Worm (Caenorhabditis elegans) whole organism, L1 larva: ENCODE measurements around the gene K08E7.4.

Experiments used
- ama-1 ChIP-seq: fragments of 150-350 bp; optimal IDR thresholded peaks from 2 replicates; lab custom pipeline; 2014
- ceh-63 ChIP-seq: fragments of 200-800 bp; sonication (Bioruptor generic); optimal IDR thresholded peaks from 2 replicates; lab custom pipeline; 2018; ENCODE audit warnings: mild to moderate bottlenecking, missing genetic modification characterization, missing compliant biosample characterization
- lin-13 ChIP-seq: fragments of 150-350 bp; optimal IDR thresholded peaks from 2 replicates; lab custom pipeline; 2014; ENCODE audit warnings: missing biosample characterization, missing genetic modification reagents, missing genetic modification characterization
- lin-35 ChIP-seq, 2 experiments: fragments of 150-350 bp; optimal IDR thresholded peaks; 2 replicates each; lab custom pipeline; 2014; ENCODE audit warnings: missing biosample characterization in 2 of 2, missing genetic modification characterization in 2 of 2, missing genetic modification reagents in 2 of 2
- mab-9 ChIP-seq: fragments of 200-800 bp; sonication (Bioruptor generic); IDR thresholded peaks from 2 replicates; pipeline ENCODE4 v1.3.6; 2022; ENCODE audit warnings: missing genetic modification reagents, missing genetic modification characterization, missing compliant biosample characterization
- mep-1 ChIP-seq: fragments of 150-350 bp; optimal IDR thresholded peaks from 2 replicates; lab custom pipeline; 2014; ENCODE audit warnings: missing biosample characterization, missing genetic modification characterization
- nhr-12 ChIP-seq: sonication (generic microtip); optimal IDR thresholded peaks from 2 replicates; lab custom pipeline; 2017; ENCODE audit warnings: missing biosample characterization, missing genetic modification characterization
- rnt-1 ChIP-seq: sonication (generic microtip); optimal IDR thresholded peaks from 2 replicates; lab custom pipeline; 2016; ENCODE audit warnings: mild to moderate bottlenecking, missing genetic modification characterization, moderate library complexity, missing compliant biosample characterization
- skn-1 ChIP-seq: fragments of 150-350 bp; optimal IDR thresholded peaks from 2 replicates; lab custom pipeline; 2014; ENCODE audit warnings: missing biosample characterization, missing genetic modification characterization
- unc-62 ChIP-seq: fragments of 150-350 bp; optimal IDR thresholded peaks from 2 replicates; lab custom pipeline; 2014; ENCODE audit warnings: missing biosample characterization, missing genetic modification reagents, missing genetic modification characterization
- ztf-11 ChIP-seq, 2 experiments: sonication (generic microtip); optimal IDR thresholded peaks; 2 replicates each; lab custom pipeline; 2016 to 2017; ENCODE audit warnings: missing genetic modification characterization in 2 of 2, missing biosample characterization in 1 of 2, missing compliant biosample characterization in 1 of 2

DNA sequence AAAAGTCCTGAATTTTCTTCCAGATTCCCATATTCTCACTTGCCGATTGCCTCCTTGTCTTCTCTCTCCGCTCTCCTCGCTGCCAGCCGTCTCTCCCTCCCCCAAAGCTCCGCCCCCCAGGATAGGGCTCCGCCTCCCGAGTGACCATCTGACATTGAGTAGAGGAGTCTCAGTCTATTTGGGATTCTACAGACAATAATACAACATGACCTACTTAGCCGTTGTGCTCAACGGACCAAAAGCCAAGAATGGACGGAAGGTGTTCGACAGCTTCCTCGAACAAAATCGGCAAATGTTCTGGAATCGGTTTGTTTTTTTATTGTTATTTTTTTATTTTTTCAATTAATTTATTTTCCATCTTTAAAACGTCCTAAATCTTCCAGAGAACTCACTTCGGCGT lies 28.9 kb downstream of the K08E7.4 start, which contains the start of gene ham-1:
- TF ChIP-seq nhr-12 (tag; lab: Kevin White, UChicago) (no peak), ceh-63 (GFP tag; lab: Kevin White, UChicago) (no peak), unc-62 (GFP tag; lab: Kevin White, UChicago) (no peak), mep-1 (tag; lab: Kevin White, UChicago) (no peak), lin-13 (GFP tag; lab: Kevin White, UChicago) (no peak), ztf-11 (tag; optimal IDR thresholded peaks at IDR 0.05; lab: Kevin White, UChicago) (no peak), mab-9 (GFP tag; lab: Robert Waterston, UW) (no peak), lin-35 (GFP tag; optimal IDR thresholded peaks at IDR 0.05; lab: Kevin White, UChicago) (no peak), rnt-1 (tag; lab: Kevin White, UChicago) (no peak), skn-1 (no peak), ama-1 (lab: Kevin White, UChicago) (no peak)
